ENCODE assay signal across 6 worm cellular contexts in the genomic region with DNA sequence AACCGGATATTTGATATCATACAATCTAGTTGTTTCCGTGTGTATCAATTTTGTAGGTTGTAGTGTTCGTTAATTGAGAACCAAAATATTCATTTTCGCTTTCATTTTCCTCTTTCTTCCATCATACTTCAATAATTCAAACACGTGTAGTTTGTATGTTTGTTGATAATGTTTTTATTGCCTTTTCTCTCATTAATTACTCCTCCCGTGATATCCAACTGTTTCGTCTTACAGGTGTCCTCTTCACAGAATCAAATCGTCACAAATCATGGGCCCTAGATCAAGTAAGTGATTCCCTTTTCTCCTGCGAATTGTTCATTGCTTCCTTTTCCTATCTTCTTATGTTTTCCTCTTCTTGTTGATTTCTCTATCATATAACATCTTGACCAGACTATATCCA.
TF ChIP-seq lines count a peak whose summit lies in the region.

A gene (plus strand): TSS at position 235 of the 400 bp plus-strand sequence.

TF ChIP-seq in whole organism, L1 larva, 84 proteins besides CTCF, POLR2A, EP300 and RAD21 (continues in another document):
- TF ChIP-seq hpl-2 (GFP tag; optimal IDR thresholded peaks at IDR 0.05; lab: Kevin White, UChicago): no peak
- TF ChIP-seq nhr-90 (tag; optimal IDR thresholded peaks at IDR 0.05; lab: Kevin White, UChicago; ENCODE audit: poor library complexity): peak; percentile 73
- TF ChIP-seq nhr-84 (tag; optimal IDR thresholded peaks at IDR 0.05; lab: Kevin White, UChicago): no peak
- TF ChIP-seq C16A3.4 (tag; optimal IDR thresholded peaks at IDR 0.05; lab: Kevin White, UChicago): peak; percentile 23
- TF ChIP-seq hlh-17 (GFP tag; optimal IDR thresholded peaks at IDR 0.05; lab: Kevin White, UChicago; ENCODE audit: borderline replicate concordance): no peak
- TF ChIP-seq C04F5.9 (tag; optimal IDR thresholded peaks at IDR 0.05; lab: Kevin White, UChicago): no peak
- TF ChIP-seq mdl-1 (tag; optimal IDR thresholded peaks at IDR 0.05; lab: Kevin White, UChicago): peak in 1 of 2 experiments; percentile 58
- TF ChIP-seq sox-4 (tag; optimal IDR thresholded peaks at IDR 0.05; lab: Kevin White, UChicago): no peak
- no peak for TF ChIP-seq pag-3 (tag; optimal IDR thresholded peaks at IDR 0.05; lab: Kevin White, UChicago; ENCODE audit: borderline replicate concordance, insufficient read depth)
- TF ChIP-seq ztf-4 (tag; optimal IDR thresholded peaks at IDR 0.05; lab: Kevin White, UChicago): peak; percentile 21
- no peak for TF ChIP-seq Y116A8C.19 (tag; optimal IDR thresholded peaks at IDR 0.05; lab: Kevin White, UChicago; ENCODE audit: borderline replicate concordance)
- TF ChIP-seq nhr-11 (tag; optimal IDR thresholded peaks at IDR 0.05; lab: Kevin White, UChicago): no peak
- peak; percentile 74 for TF ChIP-seq nhr-19 (GFP tag; conservative IDR thresholded peaks at IDR 0.05; lab: Robert Waterston, UW)

TF ChIP-seq in whole organism, L2 larva, 48 proteins besides CTCF, POLR2A, EP300 and RAD21 (continues in another document):
- no peak for TF ChIP-seq ZK546.5 (tag; optimal IDR thresholded peaks at IDR 0.05; lab: Kevin White, UChicago)
- no peak for TF ChIP-seq nhr-11 (tag; optimal IDR thresholded peaks at IDR 0.05; lab: Kevin White, UChicago)
- TF ChIP-seq alr-1 (tag; optimal IDR thresholded peaks at IDR 0.05; lab: Kevin White, UChicago): no peak
- TF ChIP-seq ztf-4 (tag; optimal IDR thresholded peaks at IDR 0.05; lab: Kevin White, UChicago): peak; percentile 49
- TF ChIP-seq zag-1 (tag; optimal IDR thresholded peaks at IDR 0.05; lab: Kevin White, UChicago): no peak
- no peak for TF ChIP-seq Y55F3AM.14 (GFP tag; optimal IDR thresholded peaks at IDR 0.05; lab: Kevin White, UChicago)
- peak; percentile 65 for TF ChIP-seq crh-2 (tag; optimal IDR thresholded peaks at IDR 0.05; lab: Kevin White, UChicago)
- peak; percentile 34 for TF ChIP-seq nhr-25 (tag; optimal IDR thresholded peaks at IDR 0.05; lab: Kevin White, UChicago)
- TF ChIP-seq elt-1 (tag; optimal IDR thresholded peaks at IDR 0.05; lab: Kevin White, UChicago): no peak
- TF ChIP-seq lsy-2 (tag; optimal IDR thresholded peaks at IDR 0.05; lab: Kevin White, UChicago): peak in 1 of 2 experiments; percentile 56
- no peak for TF ChIP-seq snpc-4 (tag; optimal IDR thresholded peaks at IDR 0.05; lab: Kevin White, UChicago)
- TF ChIP-seq nhr-21 (tag; optimal IDR thresholded peaks at IDR 0.05; lab: Kevin White, UChicago): no peak
- TF ChIP-seq nhr-129 (tag; optimal IDR thresholded peaks at IDR 0.05; lab: Kevin White, UChicago): peak; percentile 67
- peak; percentile 88 for TF ChIP-seq sma-9 (GFP tag; optimal IDR thresholded peaks at IDR 0.05; lab: Kevin White, UChicago)
- TF ChIP-seq sma-9 (tag; optimal IDR thresholded peaks at IDR 0.05; lab: Kevin White, UChicago): no peak

TF ChIP-seq in whole organism, L3 larva, 47 proteins besides CTCF, POLR2A, EP300 and RAD21 (continues in another document):
- TF ChIP-seq R02D3.7 (tag; optimal IDR thresholded peaks at IDR 0.05; lab: Kevin White, UChicago) (no peak), tbx-2 (tag; optimal IDR thresholded peaks at IDR 0.05; lab: Kevin White, UChicago) (no peak), nhr-67 (tag; optimal IDR thresholded peaks at IDR 0.05; lab: Kevin White, UChicago) (no peak), nhr-28 (tag; optimal IDR thresholded peaks at IDR 0.05; lab: Kevin White, UChicago) (no peak), aly-2 (tag; optimal IDR thresholded peaks at IDR 0.05; lab: Kevin White, UChicago) (no peak), lsy-12 (tag; optimal IDR thresholded peaks at IDR 0.05; lab: Kevin White, UChicago) (no peak), ztf-4 (tag; optimal IDR thresholded peaks at IDR 0.05; lab: Kevin White, UChicago) (no peak), ceh-82 (tag; optimal IDR thresholded peaks at IDR 0.05; lab: Kevin White, UChicago) (no peak), unc-62 (GFP tag; optimal IDR thresholded peaks at IDR 0.05; lab: Kevin White, UChicago) (no peak), fkh-10 (GFP tag; optimal IDR thresholded peaks at IDR 0.05; lab: Kevin White, UChicago) (no peak), ceh-9 (tag; optimal IDR thresholded peaks at IDR 0.05; lab: Kevin White, UChicago) (no peak), snpc-4 (tag; optimal IDR thresholded peaks at IDR 0.05; lab: Kevin White, UChicago) (no peak), elt-2 (tag; optimal IDR thresholded peaks at IDR 0.05; lab: Kevin White, UChicago) (no peak), nhr-237 (tag; optimal IDR thresholded peaks at IDR 0.05; lab: Kevin White, UChicago) (no peak), pqm-1 (tag; optimal IDR thresholded peaks at IDR 0.05; lab: Kevin White, UChicago) (no peak), egl-5 (tag; optimal IDR thresholded peaks at IDR 0.05; lab: Kevin White, UChicago) (no peak), lin-39 (tag; optimal IDR thresholded peaks at IDR 0.05; lab: Kevin White, UChicago) (no peak)

TF ChIP-seq in whole organism, L4 larva, 104 proteins besides CTCF, POLR2A, EP300 and RAD21 (continues in another document):
- TF ChIP-seq T20F7.1 (GFP tag; optimal IDR thresholded peaks at IDR 0.05; lab: Kevin White, UChicago): no peak
- TF ChIP-seq nhr-77 (tag; optimal IDR thresholded peaks at IDR 0.05; lab: Kevin White, UChicago): no peak
- no peak for TF ChIP-seq snpc-1.2 (GFP tag; IDR thresholded peaks at IDR 0.05; lab: Robert Waterston, UW)
- TF ChIP-seq Y75B8A.6 (GFP tag; IDR thresholded peaks at IDR 0.05; lab: Robert Waterston, UW): no peak
- no peak for TF ChIP-seq madf-5 (GFP tag; IDR thresholded peaks at IDR 0.05; lab: Robert Waterston, UW)
- TF ChIP-seq dmd-9 (GFP tag; IDR thresholded peaks at IDR 0.05; lab: Robert Waterston, UW): no peak
- no peak for TF ChIP-seq lin-39 (tag; optimal IDR thresholded peaks at IDR 0.05; lab: Kevin White, UChicago)
- no peak for TF ChIP-seq lin-15B (tag; optimal IDR thresholded peaks at IDR 0.05; lab: Kevin White, UChicago)
- TF ChIP-seq hlh-30 (tag; optimal IDR thresholded peaks at IDR 0.05; lab: Kevin White, UChicago; ENCODE audit: insufficient read depth): peak; percentile 79
- no peak for TF ChIP-seq D1046.2 (GFP tag; IDR thresholded peaks at IDR 0.05; lab: Robert Waterston, UW)
- no peak for TF ChIP-seq nhr-41 (GFP tag; IDR thresholded peaks at IDR 0.05; lab: Robert Waterston, UW)
- no peak for TF ChIP-seq daf-19 (GFP tag; conservative IDR thresholded peaks at IDR 0.05; lab: Robert Waterston, UW)
- TF ChIP-seq sdz-12 (GFP tag; optimal IDR thresholded peaks at IDR 0.05; lab: Kevin White, UChicago): no peak
- TF ChIP-seq ama-1 (optimal IDR thresholded peaks at IDR 0.05; lab: Kevin White, UChicago): no peak
- no peak for TF ChIP-seq nhr-6 (tag; optimal IDR thresholded peaks at IDR 0.05; lab: Kevin White, UChicago)
- no peak for TF ChIP-seq ceh-20 (GFP tag; IDR thresholded peaks at IDR 0.05; lab: Robert Waterston, UW)

TF ChIP-seq in whole organism, mixed stage, embryonic, 35 proteins besides CTCF, POLR2A, EP300 and RAD21:
- peak; percentile 47 for TF ChIP-seq unc-62 (GFP tag; optimal IDR thresholded peaks at IDR 0.05; lab: Kevin White, UChicago)
- no peak for TF ChIP-seq nhr-2 (tag; optimal IDR thresholded peaks at IDR 0.05; lab: Kevin White, UChicago)

TF ChIP-seq in whole organism, young adult, 124 proteins besides CTCF, POLR2A, EP300 and RAD21:
- TF ChIP-seq F10E7.11 (tag; optimal IDR thresholded peaks at IDR 0.05; lab: Kevin White, UChicago) (no peak), madf-10 (tag; optimal IDR thresholded peaks at IDR 0.05; lab: Kevin White, UChicago) (no peak), somi-1 (GFP tag; optimal IDR thresholded peaks at IDR 0.05; lab: Kevin White, UChicago) (peak; percentile 9), ceh-100 (GFP tag; IDR thresholded peaks at IDR 0.05; lab: Robert Waterston, UW) (no peak), rec-8 (tag; optimal IDR thresholded peaks at IDR 0.05; lab: Kevin White, UChicago) (no peak), K11D2.4 (GFP tag; IDR thresholded peaks at IDR 0.05; lab: Robert Waterston, UW) (no peak)
